Fruit fly (Drosophila melanogaster) whole organism, embryonic: ENCODE measurements around the gene bsh.
A peak's percentile ranks its signal among the peaks of the same experiment; 100 is the strongest.

ENCODE experiments used
- Atf-2 ChIP-seq: fragments of 200-800 bp; sonication (Bioruptor generic); optimal IDR thresholded peaks from 2 replicates; lab custom pipeline; 2016; ENCODE audit warnings: missing biosample characterization, missing genetic modification characterization
- CG10209 ChIP-seq: fragments of 200-800 bp; sonication (Bioruptor generic); optimal IDR thresholded peaks from 3 replicates; lab custom pipeline; 2017; ENCODE audit warnings: missing biosample characterization, mild to moderate bottlenecking, missing genetic modification characterization, missing genetic modification reagents
- CG10654 ChIP-seq: fragments of 200-800 bp; sonication (Bioruptor generic); optimal IDR thresholded peaks from 2 replicates; lab custom pipeline; 2016; ENCODE audit warnings: missing biosample characterization, missing genetic modification characterization
- CG12104 ChIP-seq: fragments of 200-800 bp; sonication (Bioruptor generic); optimal IDR thresholded peaks from 3 replicates; lab custom pipeline; 2016; ENCODE audit warnings: missing biosample characterization, missing genetic modification characterization
- CG12769 ChIP-seq: fragments of 200-800 bp; sonication (Bioruptor generic); optimal IDR thresholded peaks from 2 replicates; lab custom pipeline; 2019; ENCODE audit warnings: missing biosample characterization, mild to moderate bottlenecking, missing genetic modification characterization, moderate library complexity
- CG13287 ChIP-seq: fragments of 200-800 bp; sonication (Bioruptor generic); IDR thresholded peaks from 2 replicates; pipeline ENCODE4 v1.3.6; 2022; ENCODE audit warnings: missing biosample characterization, missing genetic modification characterization; ENCODE audit not compliant: partially characterized antibody
- CG13775 ChIP-seq: fragments of 200-800 bp; sonication (Bioruptor generic); optimal IDR thresholded peaks from 3 replicates; lab custom pipeline; 2017; ENCODE audit warnings: missing biosample characterization, mild to moderate bottlenecking, missing genetic modification characterization
- CG14860 ChIP-seq: fragments of 200-800 bp; sonication (Bioruptor generic); IDR thresholded peaks from 3 replicates; pipeline ENCODE4 v1.3.6; 2022; ENCODE audit warnings: missing biosample characterization, missing genetic modification characterization; ENCODE audit not compliant: partially characterized antibody
- CG16779 ChIP-seq: fragments of 200-800 bp; sonication (Bioruptor generic); IDR thresholded peaks from 2 replicates; pipeline ENCODE4 v1.3.6; 2022; ENCODE audit warnings: missing biosample characterization, missing genetic modification characterization
- CG17612 ChIP-seq: fragments of 200-800 bp; sonication (Bioruptor generic); IDR thresholded peaks from 2 replicates; pipeline ENCODE4 v1.3.6; 2022; ENCODE audit warnings: missing biosample characterization, missing genetic modification characterization
- CG18619 ChIP-seq: fragments of 200-800 bp; sonication (Bioruptor generic); optimal IDR thresholded peaks from 3 replicates; lab custom pipeline; 2017; ENCODE audit warnings: missing biosample characterization, mild to moderate bottlenecking, missing genetic modification characterization
- CG2202 ChIP-seq: fragments of 200-800 bp; sonication (Bioruptor generic); optimal IDR thresholded peaks from 2 replicates; lab custom pipeline; 2018; ENCODE audit warnings: missing biosample characterization, mild to moderate bottlenecking, missing genetic modification characterization
- CG31224 ChIP-seq: fragments of 200-800 bp; sonication (Bioruptor generic); IDR thresholded peaks from 2 replicates; pipeline ENCODE4 v1.3.6; 2022; ENCODE audit warnings: missing biosample characterization, missing genetic modification characterization
- CG4707 ChIP-seq: fragments of 200-800 bp; sonication (Bioruptor generic); optimal IDR thresholded peaks from 2 replicates; lab custom pipeline; 2018; ENCODE audit warnings: missing biosample characterization, mild to moderate bottlenecking, missing genetic modification characterization, moderate library complexity
- CG4730 ChIP-seq: fragments of 200-800 bp; sonication (Bioruptor generic); IDR thresholded peaks from 2 replicates; pipeline ENCODE4 v1.3.6; 2022; ENCODE audit warnings: missing biosample characterization, missing genetic modification characterization
- CG4820 ChIP-seq: fragments of 200-800 bp; sonication (Bioruptor generic); optimal IDR thresholded peaks from 3 replicates; lab custom pipeline; 2016; ENCODE audit warnings: missing biosample characterization, missing genetic modification characterization
- CG4854 ChIP-seq: fragments of 200-800 bp; sonication (Bioruptor generic); optimal IDR thresholded peaks from 2 replicates; lab custom pipeline; 2016; ENCODE audit warnings: missing biosample characterization, missing genetic modification characterization, inconsistent platforms
- CG6272 ChIP-seq: fragments of 200-800 bp; sonication (Bioruptor generic); IDR thresholded peaks from 2 replicates; pipeline ENCODE4 v1.3.6; 2022; ENCODE audit warnings: missing biosample characterization, missing genetic modification characterization
- CG7372 ChIP-seq: fragments of 200-800 bp; sonication (Bioruptor generic); IDR thresholded peaks from 2 replicates; pipeline ENCODE4 v1.3.6; 2022; ENCODE audit warnings: missing biosample characterization, missing genetic modification characterization
- CG8089 ChIP-seq: fragments of 200-800 bp; sonication (Bioruptor generic); optimal IDR thresholded peaks from 3 replicates; lab custom pipeline; 2016; ENCODE audit warnings: missing biosample characterization, missing genetic modification characterization
- CG8478 ChIP-seq: fragments of >200 bp; optimal IDR thresholded peaks from 2 replicates; lab custom pipeline; 2018
- Dfd ChIP-seq, 2 experiments: fragments of >200 bp; optimal IDR thresholded peaks; 2 replicates each; lab custom pipeline; 2017; ENCODE audit warnings: missing biosample characterization in 2 of 2, missing genetic modification characterization in 2 of 2
- E2f2 ChIP-seq: fragments of 200-800 bp; sonication (Bioruptor generic); IDR thresholded peaks from 2 replicates; pipeline ENCODE4 v1.3.6; 2022; ENCODE audit warnings: missing biosample characterization, missing genetic modification characterization
- Fer3 ChIP-seq: fragments of 200-800 bp; sonication (Bioruptor generic); optimal IDR thresholded peaks from 2 replicates; lab custom pipeline; 2018; ENCODE audit warnings: missing biosample characterization, mild to moderate bottlenecking, missing genetic modification characterization, moderate library complexity
- Gsc ChIP-seq: fragments of 200-800 bp; sonication (Bioruptor generic); IDR thresholded peaks from 2 replicates; pipeline ENCODE4 v1.3.6; 2022; ENCODE audit warnings: missing biosample characterization, missing genetic modification characterization
- Hey ChIP-seq: fragments of 200-800 bp; sonication (Bioruptor generic); optimal IDR thresholded peaks from 3 replicates; lab custom pipeline; 2018; ENCODE audit warnings: missing biosample characterization, mild to moderate bottlenecking, missing genetic modification characterization
- Lhr ChIP-seq: fragments of 200-800 bp; sonication (Bioruptor generic); optimal IDR thresholded peaks from 3 replicates; lab custom pipeline; 2017; ENCODE audit warnings: mild to moderate bottlenecking, missing biosample characterization, missing genetic modification reagents, missing genetic modification characterization
- Lpt ChIP-seq: fragments of >200 bp; optimal IDR thresholded peaks from 2 replicates; lab custom pipeline; 2018; ENCODE audit warnings: missing biosample characterization, missing genetic modification characterization
- Mrtf ChIP-seq: fragments of 200-800 bp; sonication (Bioruptor generic); IDR thresholded peaks from 3 replicates; pipeline ENCODE4 v1.3.6; 2022; ENCODE audit warnings: missing biosample characterization, missing genetic modification characterization
- NK7.1 ChIP-seq: fragments of 200-800 bp; sonication (Bioruptor generic); optimal IDR thresholded peaks from 3 replicates; lab custom pipeline; 2016; ENCODE audit warnings: missing biosample characterization, missing genetic modification characterization
- NfI ChIP-seq: fragments of 200-800 bp; sonication (Bioruptor generic); optimal IDR thresholded peaks from 3 replicates; lab custom pipeline; 2018; ENCODE audit warnings: missing biosample characterization, mild to moderate bottlenecking, missing genetic modification characterization, moderate library complexity
- Pdp1 ChIP-seq, 2 experiments: fragments of 200-800 bp; sonication (Bioruptor generic); optimal IDR thresholded peaks; 3 replicates each; lab custom pipeline; 2016; ENCODE audit warnings: missing biosample characterization in 2 of 2, missing genetic modification characterization in 2 of 2, mild to moderate bottlenecking in 1 of 2, moderate library complexity in 1 of 2
- Side ChIP-seq: fragments of 200-800 bp; sonication (Bioruptor generic); optimal IDR thresholded peaks from 2 replicates; lab custom pipeline; 2016; ENCODE audit warnings: missing biosample characterization, missing genetic modification characterization
- Sox100B ChIP-seq: fragments of 200-800 bp; sonication (Bioruptor generic); optimal IDR thresholded peaks from 3 replicates; lab custom pipeline; 2018; ENCODE audit warnings: missing biosample characterization, mild to moderate bottlenecking, missing genetic modification characterization
- Stat92E ChIP-seq, 3 experiments: fragments of >200 bp in 2 of 3; fragments of 200-800 bp in 1 of 3; sonication (Bioruptor generic) in 1 of 3; optimal IDR thresholded peaks; 2 replicates each; lab custom pipeline; 2017 to 2019; ENCODE audit warnings: missing biosample characterization in 3 of 3, missing genetic modification characterization in 3 of 3, mild to moderate bottlenecking in 1 of 3, moderate library complexity in 1 of 3
- Trl ChIP-seq, 3 experiments: fragments of >200 bp in 2 of 3; fragments of 200-800 bp in 1 of 3; sonication (Bioruptor generic) in 1 of 3; optimal IDR thresholded peaks; 2 replicates in 1 of 3; 3 replicates in 2 of 3; lab custom pipeline; 2016 to 2017; ENCODE audit warnings: missing biosample characterization in 1 of 3, missing genetic modification characterization in 1 of 3
- ap ChIP-seq: fragments of 200-800 bp; sonication (Bioruptor generic); IDR thresholded peaks from 2 replicates; pipeline ENCODE4 v1.3.6; 2022; ENCODE audit warnings: missing biosample characterization, missing genetic modification characterization
- br ChIP-seq: fragments of >200 bp; optimal IDR thresholded peaks from 2 replicates; lab custom pipeline; 2017
- crc ChIP-seq: fragments of 200-800 bp; sonication (Bioruptor generic); optimal IDR thresholded peaks from 2 replicates; lab custom pipeline; 2016; ENCODE audit warnings: missing biosample characterization, missing genetic modification characterization
- crp ChIP-seq, 2 experiments: fragments of 200-800 bp; sonication (Bioruptor generic); optimal IDR thresholded peaks; 2 replicates in 1 of 2; 3 replicates in 1 of 2; lab custom pipeline; 2017; ENCODE audit warnings: missing biosample characterization in 2 of 2, missing genetic modification characterization in 2 of 2, mild to moderate bottlenecking in 1 of 2, moderate library complexity in 1 of 2
- dysf ChIP-seq: fragments of 200-800 bp; sonication (Bioruptor generic); IDR thresholded peaks from 3 replicates; pipeline ENCODE4 v1.3.6; 2022; ENCODE audit warnings: missing biosample characterization, missing genetic modification characterization
- emc ChIP-seq: fragments of 200-800 bp; sonication (Bioruptor generic); optimal IDR thresholded peaks from 2 replicates; lab custom pipeline; 2016; ENCODE audit warnings: missing biosample characterization, missing genetic modification characterization
- fu2 ChIP-seq: fragments of 200-800 bp; sonication (Bioruptor generic); optimal IDR thresholded peaks from 2 replicates; lab custom pipeline; 2016; ENCODE audit warnings: missing biosample characterization, missing genetic modification characterization
- hkb ChIP-seq, 2 experiments: fragments of 200-800 bp in 1 of 2; fragments of >200 bp in 1 of 2; sonication (Bioruptor generic) in 1 of 2; IDR thresholded peaks in 1 of 2; optimal IDR thresholded peaks in 1 of 2; 2 replicates each; pipeline versions ENCODE4 v1.3.6 to Lab custom; 2017 to 2022; ENCODE audit warnings: missing biosample characterization in 1 of 2, missing genetic modification characterization in 1 of 2
- ind ChIP-seq: fragments of 200-800 bp; sonication (Bioruptor generic); optimal IDR thresholded peaks from 3 replicates; lab custom pipeline; 2016; ENCODE audit warnings: missing biosample characterization, missing genetic modification characterization
- mld ChIP-seq: fragments of 200-800 bp; sonication (Bioruptor generic); IDR thresholded peaks from 3 replicates; pipeline ENCODE4 v1.3.6; 2022; ENCODE audit warnings: missing biosample characterization, missing genetic modification characterization; ENCODE audit not compliant: partially characterized antibody
- peb ChIP-seq: fragments of 200-800 bp; sonication (Bioruptor generic); IDR thresholded peaks from 2 replicates; pipeline ENCODE4 v1.3.6; 2022; ENCODE audit warnings: missing biosample characterization, missing genetic modification characterization
- phol ChIP-seq: fragments of 200-800 bp; sonication (Bioruptor generic); optimal IDR thresholded peaks from 3 replicates; lab custom pipeline; 2018; ENCODE audit warnings: missing biosample characterization, mild to moderate bottlenecking, missing genetic modification characterization, moderate library complexity
- vfl ChIP-seq: fragments of 200-800 bp; sonication (Bioruptor generic); optimal IDR thresholded peaks from 2 replicates; lab custom pipeline; 2016; ENCODE audit warnings: missing biosample characterization, missing genetic modification characterization
- z ChIP-seq: fragments of 200-800 bp; sonication (Bioruptor generic); IDR thresholded peaks from 3 replicates; pipeline ENCODE4 v1.3.6; 2022; ENCODE audit warnings: missing biosample characterization, missing genetic modification characterization

The bsh gene

dm6 chr2L:19758511-19759128 is 10.2 kb downstream of the bsh start, which contains the start of the genes CG10628 and Dus3 (continued):
- TF ChIP-seq NfI: peak; percentile 92
- no peak for TF ChIP-seq mld (GFP tag; lab: Robert Waterston, UW)
- TF ChIP-seq CG4707: peak; percentile 50
- peak; percentile 93 for TF ChIP-seq CG10654 (GFP tag; lab: Kevin White, UChicago)
- peak; percentile 77 for TF ChIP-seq E2f2 (GFP tag; lab: Robert Waterston, UW)
- peak; percentile 84 for TF ChIP-seq Atf-2
- TF ChIP-seq Gsc: peak; percentile 78
- TF ChIP-seq CG12104 (GFP tag; lab: Kevin White, UChicago): peak; percentile 72
- peak; percentile 82 for TF ChIP-seq Mrtf
- TF ChIP-seq crp (GFP tag; optimal IDR thresholded peaks at IDR 0.05; lab: Kevin White, UChicago): peak; percentile 74 to 97
- TF ChIP-seq fu2 (GFP tag; lab: Kevin White, UChicago): peak; percentile 94
- TF ChIP-seq CG2202 (tag; lab: Kevin White, UChicago): peak; percentile 67
- no peak for TF ChIP-seq CG14860
- TF ChIP-seq ap (GFP tag; lab: Robert Waterston, UW): peak; percentile 78
- TF ChIP-seq CG4820: peak; percentile 90
- TF ChIP-seq CG10209: peak; percentile 88
- peak; percentile 73 for TF ChIP-seq Hey
- peak; percentile 90 for TF ChIP-seq vfl
- TF ChIP-seq CG4730 (GFP tag; lab: Robert Waterston, UW): peak; percentile 74
- peak; percentile 84 for TF ChIP-seq emc
- no peak for TF ChIP-seq Trl (optimal IDR thresholded peaks at IDR 0.05; lab: Kevin White, UChicago)
- TF ChIP-seq Trl (GFP tag; optimal IDR thresholded peaks at IDR 0.05; lab: Kevin White, UChicago): peak; percentile 94
- peak; percentile 90 for TF ChIP-seq Fer3
- TF ChIP-seq CG13775 (GFP tag; lab: Kevin White, UChicago): peak; percentile 92
- peak; percentile 96 for TF ChIP-seq ind (GFP tag; lab: Kevin White, UChicago)
- peak; percentile 94 for TF ChIP-seq phol (tag; lab: Kevin White, UChicago)
- no peak for TF ChIP-seq CG8478
- peak; percentile 90 for TF ChIP-seq CG7372
- peak; percentile 84 for TF ChIP-seq CG4854 (GFP tag; lab: Kevin White, UChicago)
- TF ChIP-seq Sox100B (GFP tag; lab: Kevin White, UChicago): no peak
- peak; percentile 78 for TF ChIP-seq CG8089 (GFP tag; lab: Kevin White, UChicago)
- peak; percentile 96 for TF ChIP-seq CG12769
- TF ChIP-seq z (GFP tag; lab: Robert Waterston, UW): peak; percentile 46; the same call in 1 of the 3 replicates
- peak; percentile 92 for TF ChIP-seq Side (GFP tag; lab: Kevin White, UChicago)
- peak; percentile 75 for TF ChIP-seq CG17612 (GFP tag; lab: Robert Waterston, UW)
- TF ChIP-seq br: no peak
- peak; percentile 96 for TF ChIP-seq Pdp1 (GFP tag; optimal IDR thresholded peaks at IDR 0.05; lab: Kevin White, UChicago)
- peak; percentile 77 for TF ChIP-seq CG13287 (GFP tag; lab: Robert Waterston, UW)
- peak; percentile 93 for TF ChIP-seq dysf
- TF ChIP-seq Lhr (GFP tag; lab: Kevin White, UChicago): peak; percentile 65
- TF ChIP-seq Stat92E (GFP tag; optimal IDR thresholded peaks at IDR 0.05; lab: Kevin White, UChicago): peak in 1 of 3 experiments; percentile 0
- TF ChIP-seq Dfd (GFP tag; optimal IDR thresholded peaks at IDR 0.05; lab: Kevin White, UChicago): no peak
- peak; percentile 90 for TF ChIP-seq CG6272 (GFP tag; lab: Robert Waterston, UW)
- TF ChIP-seq CG31224 (GFP tag; lab: Robert Waterston, UW): peak; percentile 88
- TF ChIP-seq crc: peak; percentile 83
- no peak for TF ChIP-seq Lpt (GFP tag; lab: Kevin White, UChicago)
- TF ChIP-seq CG18619: peak; percentile 83
- peak; percentile 75 for TF ChIP-seq CG16779 (GFP tag; lab: Robert Waterston, UW)
- TF ChIP-seq peb (GFP tag; lab: Robert Waterston, UW): peak; percentile 85
- no peak for TF ChIP-seq hkb (optimal IDR thresholded peaks at IDR 0.05; lab: Kevin White, UChicago)
- TF ChIP-seq hkb (GFP tag; IDR thresholded peaks at IDR 0.05; lab: Robert Waterston, UW): peak; percentile 94
- TF ChIP-seq NK7.1 (GFP tag; lab: Kevin White, UChicago): peak; percentile 74
